Fruit fly (Drosophila melanogaster) whole organism, embryonic: ENCODE data around the gene mtsh.

ENCODE experiments used
- Atf3 ChIP-seq: fragments of 200-800 bp; sonication (Bioruptor generic); optimal IDR thresholded peaks from 3 replicates; lab custom pipeline; 2016; ENCODE audit warnings: missing biosample characterization, missing genetic modification characterization
- CG10267 ChIP-seq: fragments of 200-800 bp; sonication (Bioruptor generic); optimal IDR thresholded peaks from 2 replicates; lab custom pipeline; 2018; ENCODE audit warnings: missing biosample characterization, mild to moderate bottlenecking, missing genetic modification characterization, moderate library complexity
- CG10654 ChIP-seq: fragments of 200-800 bp; sonication (Bioruptor generic); optimal IDR thresholded peaks from 2 replicates; lab custom pipeline; 2016; ENCODE audit warnings: missing biosample characterization, missing genetic modification characterization
- CG11085 ChIP-seq: fragments of 200-800 bp; sonication (Bioruptor generic); IDR thresholded peaks from 2 replicates; pipeline ENCODE4 v1.3.6; 2022; ENCODE audit warnings: missing biosample characterization, missing genetic modification characterization
- CG11504 ChIP-seq: fragments of 200-800 bp; sonication (Bioruptor generic); optimal IDR thresholded peaks from 3 replicates; lab custom pipeline; 2019; ENCODE audit warnings: missing biosample characterization, mild to moderate bottlenecking, missing genetic modification characterization, moderate library complexity
- CG13424 ChIP-seq: fragments of 200-800 bp; sonication (Bioruptor generic); optimal IDR thresholded peaks from 2 replicates; lab custom pipeline; 2019; ENCODE audit warnings: missing biosample characterization, mild to moderate bottlenecking, missing genetic modification characterization, moderate library complexity
- CG15269 ChIP-seq: fragments of 200-800 bp; sonication (Bioruptor generic); optimal IDR thresholded peaks from 2 replicates; lab custom pipeline; 2018; ENCODE audit warnings: missing biosample characterization, mild to moderate bottlenecking, missing genetic modification characterization, moderate library complexity
- CG17328 ChIP-seq: fragments of 200-800 bp; sonication (Bioruptor generic); IDR thresholded peaks from 2 replicates; pipeline ENCODE4 v1.3.6; 2022; ENCODE audit warnings: missing biosample characterization, missing genetic modification characterization
- CG18262 ChIP-seq: fragments of 200-800 bp; optimal IDR thresholded peaks from 3 replicates; lab custom pipeline; 2019; ENCODE audit warnings: missing biosample characterization, mild to moderate bottlenecking, missing genetic modification characterization, moderate library complexity
- CG34376 ChIP-seq: fragments of 200-800 bp; sonication (Bioruptor generic); optimal IDR thresholded peaks from 2 replicates; lab custom pipeline; 2018; ENCODE audit warnings: missing biosample characterization, mild to moderate bottlenecking, missing genetic modification characterization
- CG34422 ChIP-seq: fragments of 200-800 bp; sonication (Bioruptor generic); IDR thresholded peaks from 3 replicates; pipeline ENCODE4 v1.3.6; 2022; ENCODE audit warnings: missing biosample characterization, missing genetic modification characterization
- CG3995 ChIP-seq: fragments of 200-800 bp; sonication (Bioruptor generic); optimal IDR thresholded peaks from 3 replicates; lab custom pipeline; 2016; ENCODE audit warnings: missing biosample characterization, missing genetic modification characterization
- CG42726 ChIP-seq: fragments of 200-800 bp; sonication (Bioruptor generic); IDR thresholded peaks from 2 replicates; pipeline ENCODE4 v1.3.6; 2022; ENCODE audit warnings: missing biosample characterization, missing genetic modification characterization; ENCODE audit not compliant: partially characterized antibody
- CG4328 ChIP-seq: fragments of 200-800 bp; sonication (Bioruptor generic); optimal IDR thresholded peaks from 3 replicates; lab custom pipeline; 2017; ENCODE audit warnings: missing biosample characterization, missing genetic modification reagents, missing genetic modification characterization
- CG4424 ChIP-seq: fragments of 200-800 bp; sonication (Bioruptor generic); optimal IDR thresholded peaks from 3 replicates; lab custom pipeline; 2016; ENCODE audit warnings: missing biosample characterization, missing genetic modification characterization
- CG4820 ChIP-seq: fragments of 200-800 bp; sonication (Bioruptor generic); optimal IDR thresholded peaks from 3 replicates; lab custom pipeline; 2016; ENCODE audit warnings: missing biosample characterization, missing genetic modification characterization
- CG6689 ChIP-seq: fragments of 200-800 bp; sonication (Bioruptor generic); IDR thresholded peaks from 2 replicates; pipeline ENCODE4 v1.3.6; 2022; ENCODE audit warnings: missing biosample characterization, missing genetic modification characterization
- CG7271 ChIP-seq: fragments of 200-800 bp; sonication (Bioruptor generic); optimal IDR thresholded peaks from 2 replicates; lab custom pipeline; 2018; ENCODE audit warnings: missing biosample characterization, mild to moderate bottlenecking, missing genetic modification characterization, moderate library complexity
- CG8089 ChIP-seq: fragments of 200-800 bp; sonication (Bioruptor generic); optimal IDR thresholded peaks from 3 replicates; lab custom pipeline; 2016; ENCODE audit warnings: missing biosample characterization, missing genetic modification characterization
- CG9797 ChIP-seq: fragments of 200-800 bp; sonication (Bioruptor generic); optimal IDR thresholded peaks from 3 replicates; lab custom pipeline; 2018; ENCODE audit warnings: missing biosample characterization, mild to moderate bottlenecking, missing genetic modification characterization
- CG9932 ChIP-seq: fragments of 200-800 bp; sonication (Bioruptor generic); IDR thresholded peaks from 2 replicates; pipeline ENCODE4 v1.3.6; 2022; ENCODE audit warnings: missing biosample characterization, missing genetic modification characterization
- E2f2 ChIP-seq: fragments of 200-800 bp; sonication (Bioruptor generic); IDR thresholded peaks from 2 replicates; pipeline ENCODE4 v1.3.6; 2022; ENCODE audit warnings: missing biosample characterization, missing genetic modification characterization
- Elba2 ChIP-seq: fragments of 200-800 bp; sonication (Bioruptor generic); optimal IDR thresholded peaks from 3 replicates; lab custom pipeline; 2016; ENCODE audit warnings: missing biosample characterization, missing genetic modification characterization
- MBD-R2 ChIP-seq: fragments of 200-800 bp; sonication (Bioruptor generic); IDR thresholded peaks from 2 replicates; pipeline ENCODE4 v1.3.6; 2022; ENCODE audit warnings: missing biosample characterization, missing genetic modification characterization
- MESR4 ChIP-seq: fragments of 200-800 bp; sonication (Bioruptor generic); optimal IDR thresholded peaks from 2 replicates; lab custom pipeline; 2018; ENCODE audit warnings: missing biosample characterization, mild to moderate bottlenecking, missing genetic modification characterization, moderate library complexity
- Max ChIP-seq: fragments of 200-800 bp; sonication (Bioruptor generic); optimal IDR thresholded peaks from 2 replicates; lab custom pipeline; 2016; ENCODE audit warnings: missing biosample characterization, mild to moderate bottlenecking, missing genetic modification characterization
- Sin3A ChIP-seq: fragments of >200 bp; optimal IDR thresholded peaks from 2 replicates; lab custom pipeline; 2018
- Xbp1 ChIP-seq: fragments of 200-800 bp; sonication (Bioruptor generic); optimal IDR thresholded peaks from 3 replicates; lab custom pipeline; 2016; ENCODE audit warnings: missing biosample characterization, mild to moderate bottlenecking, missing genetic modification characterization
- bowl ChIP-seq: fragments of 200-800 bp; sonication (Bioruptor generic); IDR thresholded peaks from 2 replicates; pipeline ENCODE4 v1.3.6; 2022; ENCODE audit warnings: missing biosample characterization, missing genetic modification characterization
- disco-r ChIP-seq: fragments of 200-800 bp; sonication (Bioruptor generic); optimal IDR thresholded peaks from 2 replicates; lab custom pipeline; 2016; ENCODE audit warnings: missing biosample characterization, missing genetic modification characterization
- fd64A ChIP-seq: fragments of 200-800 bp; sonication (Bioruptor generic); optimal IDR thresholded peaks from 3 replicates; lab custom pipeline; 2018; ENCODE audit warnings: missing biosample characterization, mild to moderate bottlenecking, missing genetic modification characterization
- gce ChIP-seq: fragments of 200-800 bp; sonication (Bioruptor generic); IDR thresholded peaks from 3 replicates; pipeline ENCODE4 v1.3.6; 2022; ENCODE audit warnings: missing biosample characterization, missing genetic modification characterization
- grau ChIP-seq: fragments of 200-800 bp; optimal IDR thresholded peaks from 3 replicates; lab custom pipeline; 2019; ENCODE audit warnings: missing biosample characterization, mild to moderate bottlenecking, missing genetic modification characterization, moderate library complexity
- insv ChIP-seq, 2 experiments: fragments of 200-800 bp; sonication (Bioruptor generic); optimal IDR thresholded peaks; 3 replicates each; lab custom pipeline; 2016 to 2018; ENCODE audit warnings: missing biosample characterization in 2 of 2, missing genetic modification characterization in 2 of 2
- inv ChIP-seq: fragments of 200-800 bp; sonication (Bioruptor generic); IDR thresholded peaks from 2 replicates; pipeline ENCODE4 v1.3.6; 2022; ENCODE audit warnings: missing biosample characterization, missing genetic modification characterization; ENCODE audit not compliant: partially characterized antibody
- jing ChIP-seq: fragments of 200-800 bp; sonication (Bioruptor generic); optimal IDR thresholded peaks from 2 replicates; lab custom pipeline; 2018; ENCODE audit warnings: missing biosample characterization, mild to moderate bottlenecking, missing genetic modification characterization
- pb ChIP-seq: fragments of 200-800 bp; sonication (Bioruptor generic); optimal IDR thresholded peaks from 3 replicates; lab custom pipeline; 2016; ENCODE audit warnings: missing biosample characterization, missing genetic modification characterization
- tin ChIP-seq: fragments of 200-800 bp; sonication (Bioruptor generic); optimal IDR thresholded peaks from 3 replicates; lab custom pipeline; 2016; ENCODE audit warnings: missing biosample characterization, missing genetic modification characterization
- twi ChIP-seq: fragments of 200-800 bp; optimal IDR thresholded peaks from 2 replicates; lab custom pipeline; 2019; ENCODE audit warnings: missing biosample characterization, mild to moderate bottlenecking, missing genetic modification characterization, moderate library complexity

The mtsh gene

DNA sequence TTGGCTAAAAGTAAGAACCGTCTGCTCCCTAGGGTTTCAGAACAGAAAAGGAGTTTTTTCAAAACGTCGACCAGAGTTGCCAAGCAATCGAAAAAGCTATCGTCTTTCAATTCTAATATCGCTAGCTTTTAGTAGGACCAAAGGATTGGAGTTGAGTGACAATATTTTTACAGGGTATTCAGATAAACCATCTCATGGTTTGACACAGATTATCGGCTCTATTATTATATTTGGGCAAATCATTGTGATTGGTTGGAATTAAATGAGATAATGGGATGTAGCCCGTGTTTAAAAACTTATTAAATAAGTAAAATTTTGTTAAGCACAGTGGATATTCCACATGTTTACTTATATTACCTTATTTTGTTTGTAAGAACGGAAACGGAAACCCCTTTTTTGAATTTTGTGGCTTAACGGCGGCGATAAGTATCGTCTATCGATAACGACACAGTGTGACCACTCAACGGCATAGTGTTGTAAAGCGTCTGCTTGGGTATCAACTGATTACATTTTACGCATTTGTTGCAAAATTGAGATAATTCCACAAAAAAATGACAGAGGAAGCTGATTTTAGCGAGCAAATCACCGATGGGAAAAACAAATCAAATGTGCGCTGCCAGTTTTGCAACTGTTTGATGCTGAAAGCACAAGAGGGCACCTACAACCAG is at the start of gene mtsh, which contains the start of gene strat (continued):
- TF ChIP-seq bowl (GFP tag; lab: Robert Waterston, UW) = no peak
- peak; percentile 84 for TF ChIP-seq CG9797
- 0 out of 3 replicates have a peak, but pooled peaks have one; percentile 35 for TF ChIP-seq gce (GFP tag; lab: Robert Waterston, UW)
- TF ChIP-seq pb (GFP tag; lab: Kevin White, UChicago) = peak; percentile 37
- peak; percentile 17 for TF ChIP-seq fd64A (GFP tag; lab: Kevin White, UChicago)
- TF ChIP-seq CG4820 = peak; percentile 45
- peak; percentile 35 for TF ChIP-seq Max (GFP tag; lab: Kevin White, UChicago)
- no peak for TF ChIP-seq Atf3 (GFP tag; lab: Kevin White, UChicago)
- peak; percentile 96 for TF ChIP-seq E2f2 (GFP tag; lab: Robert Waterston, UW)
- peak; percentile 86 for TF ChIP-seq CG7271
- peak; percentile 20 for TF ChIP-seq jing
- TF ChIP-seq MESR4 = peak; percentile 64
- peak; percentile 47 for TF ChIP-seq CG4424
- TF ChIP-seq CG34376 (GFP tag; lab: Kevin White, UChicago) = peak; percentile 84
- peak in 1 of 2 experiments; percentile 58 for TF ChIP-seq insv (GFP tag; optimal IDR thresholded peaks at IDR 0.05; lab: Kevin White, UChicago)
- TF ChIP-seq CG6689 (GFP tag; lab: Robert Waterston, UW) = no peak
- TF ChIP-seq CG8089 (GFP tag; lab: Kevin White, UChicago) = no peak
- no peak for TF ChIP-seq CG15269 (tag; lab: Kevin White, UChicago)
- peak; percentile 95 for TF ChIP-seq CG10267 (tag; lab: Kevin White, UChicago)
- peak; percentile 29 for TF ChIP-seq disco-r (GFP tag; lab: Kevin White, UChicago)
- no peak for TF ChIP-seq CG42726 (GFP tag; lab: Robert Waterston, UW)
- TF ChIP-seq Xbp1 (GFP tag; lab: Kevin White, UChicago) = peak; percentile 66
- TF ChIP-seq CG4328 = peak; percentile 66
- no peak for TF ChIP-seq Elba2
- peak; percentile 35; the same call in 1 of the 2 replicates for TF ChIP-seq inv
- TF ChIP-seq CG3995 (GFP tag; lab: Kevin White, UChicago) = peak; percentile 26
- TF ChIP-seq CG11085 (GFP tag; lab: Robert Waterston, UW) = peak; percentile 21; the same call in 1 of the 2 replicates
- TF ChIP-seq CG13424 = no peak
- no peak for TF ChIP-seq grau (tag; lab: Kevin White, UChicago)
- peak; percentile 94 for TF ChIP-seq MBD-R2
- TF ChIP-seq CG11504 (tag; lab: Kevin White, UChicago) = no peak
- no peak for TF ChIP-seq CG9932 (GFP tag; lab: Robert Waterston, UW)
- TF ChIP-seq twi = peak; percentile 21
- TF ChIP-seq CG18262 (tag; lab: Kevin White, UChicago) = peak; percentile 60
- peak; percentile 70 for TF ChIP-seq CG17328 (GFP tag; lab: Robert Waterston, UW)
- peak; percentile 50 for TF ChIP-seq Sin3A (lab: Kevin White, UChicago)
- TF ChIP-seq CG34422 = no peak; the same call in 2 of the 3 replicates
- peak; percentile 35 for TF ChIP-seq tin (GFP tag; lab: Kevin White, UChicago)
- TF ChIP-seq CG10654 (GFP tag; lab: Kevin White, UChicago) = peak; percentile 40
